Worm (Caenorhabditis elegans) whole organism, mixed stage, embryonic: ENCODE measurements around the gene F14D7.9.

Experiments
- blmp-1 ChIP-seq: fragments of 150-350 bp; optimal IDR thresholded peaks from 2 replicates; lab custom pipeline; 2014; ENCODE audit warnings: missing biosample characterization, missing genetic modification characterization
- ces-1 ChIP-seq: fragments of 150-350 bp; optimal IDR thresholded peaks from 2 replicates; lab custom pipeline; 2014; ENCODE audit warnings: missing biosample characterization, missing genetic modification reagents, missing genetic modification characterization
- unc-62 ChIP-seq: fragments of 150-350 bp; optimal IDR thresholded peaks from 2 replicates; lab custom pipeline; 2014; ENCODE audit warnings: missing biosample characterization, missing genetic modification reagents, missing genetic modification characterization

DNA sequence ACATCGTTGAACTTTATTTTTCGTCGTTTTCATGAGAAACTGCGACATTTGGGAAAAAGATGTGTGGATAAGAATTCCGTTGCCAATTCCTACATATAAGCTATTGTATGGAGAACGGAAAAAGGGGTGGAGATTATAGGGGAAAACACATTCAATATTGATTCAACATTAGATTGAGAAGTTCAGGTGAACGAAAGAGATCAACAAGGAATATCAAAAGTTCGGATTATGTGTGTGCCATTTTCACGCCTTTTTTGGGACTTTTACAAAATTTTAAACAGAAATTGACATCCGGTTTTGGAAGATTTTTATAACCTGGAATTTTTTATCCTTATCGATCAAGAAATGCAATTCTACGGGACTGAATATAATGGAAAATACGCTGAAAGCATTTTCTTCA is 33.3 kb downstream of the F14D7.9 start, which contains the start of gene F47B8.5:
- TF ChIP-seq blmp-1 (no peak), unc-62 (GFP tag; lab: Kevin White, UChicago) (no peak), ces-1 (GFP tag; lab: Kevin White, UChicago) (no peak)
